Worm (Caenorhabditis elegans) whole organism, midembryonic: ENCODE measurements around the gene C54C6.5.

Experiments
- T22C8.4 ChIP-seq: fragments of 200-800 bp; sonication (Bioruptor generic); IDR thresholded peaks from 2 replicates; pipeline ENCODE4 v1.3.6; 2022; ENCODE audit warnings: missing genetic modification characterization, missing compliant biosample characterization
- flt-1 ChIP-seq: fragments of 200-800 bp; sonication (Bioruptor generic); IDR thresholded peaks from 2 replicates; pipeline ENCODE4 v1.3.6; 2022; ENCODE audit warnings: missing genetic modification characterization, missing compliant biosample characterization
- klf-2 ChIP-seq: fragments of 200-800 bp; sonication (Bioruptor generic); conservative IDR thresholded peaks from 2 replicates; pipeline ENCODE4 v1.3.6; 2022; ENCODE audit warnings: missing genetic modification reagents, missing genetic modification characterization, missing compliant biosample characterization
- med-1 ChIP-seq: sonication (generic microtip); optimal IDR thresholded peaks from 2 replicates; lab custom pipeline; 2017; ENCODE audit warnings: missing genetic modification characterization, mild to moderate bottlenecking, missing compliant biosample characterization, antibody characterized with exemption, missing genetic modification reagents; ENCODE audit not compliant: insufficient read depth
- ref-1 ChIP-seq: fragments of 200-800 bp; sonication (Bioruptor generic); conservative IDR thresholded peaks from 2 replicates; pipeline ENCODE4 v1.3.6; 2022; ENCODE audit warnings: missing genetic modification reagents, missing genetic modification characterization, missing compliant biosample characterization
- tab-1 ChIP-seq: fragments of 200-800 bp; sonication (Bioruptor generic); IDR thresholded peaks from 2 replicates; pipeline ENCODE4 v1.3.6; 2022; ENCODE audit warnings: missing genetic modification characterization, missing compliant biosample characterization
- ztf-23 ChIP-seq: fragments of 200-800 bp; sonication (Bioruptor generic); IDR thresholded peaks from 2 replicates; pipeline ENCODE4 v1.3.6; 2022; ENCODE audit warnings: missing genetic modification reagents, missing genetic modification characterization, missing compliant biosample characterization
- ztf-29 ChIP-seq: fragments of 200-800 bp; sonication (Bioruptor generic); IDR thresholded peaks from 2 replicates; pipeline ENCODE4 v1.3.6; 2022; ENCODE audit warnings: missing genetic modification reagents, missing genetic modification characterization, missing compliant biosample characterization

DNA sequence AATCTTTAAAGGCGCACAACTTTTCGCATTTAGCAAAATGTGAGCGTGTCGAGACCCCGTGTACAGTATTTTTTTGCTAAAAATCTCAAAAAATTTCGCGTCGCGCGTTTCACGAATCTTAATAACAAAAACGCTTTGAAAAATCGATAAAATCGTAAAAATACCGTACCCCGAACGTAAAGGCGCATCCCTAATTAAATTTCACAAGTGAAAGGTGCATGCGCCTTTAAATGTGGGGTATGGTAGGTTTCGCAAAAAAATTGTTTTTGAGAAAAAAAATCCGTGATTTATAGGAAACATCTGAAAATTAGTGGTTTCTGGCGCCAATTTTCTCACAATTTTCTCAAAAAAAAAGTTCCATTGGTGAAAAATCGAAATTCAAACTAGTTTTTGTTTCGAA, 15.5 kb downstream of the C54C6.5 start:
- TF ChIP-seq ztf-23 (GFP tag; lab: Robert Waterston, UW) (no peak), tab-1 (GFP tag; lab: Robert Waterston, UW) (no peak), T22C8.4 (no peak), ztf-29 (no peak), flt-1 (GFP tag; lab: Robert Waterston, UW) (no peak), klf-2 (no peak), med-1 (GFP tag; lab: Kevin White, UChicago) (no peak), ref-1 (GFP tag; lab: Robert Waterston, UW) (no peak)
